Fruit fly (Drosophila melanogaster) whole organism, embryonic: Measurements from ENCODE around the gene Usp10.

ENCODE experiments used
- Sox102F ChIP-seq: fragments of 200-800 bp; sonication (Bioruptor generic); optimal IDR thresholded peaks from 2 replicates; lab custom pipeline; 2018; ENCODE audit warnings: missing biosample characterization, mild to moderate bottlenecking, missing genetic modification characterization, moderate library complexity
- luna ChIP-seq: fragments of 200-800 bp; sonication (Bioruptor generic); optimal IDR thresholded peaks from 2 replicates; lab custom pipeline; 2016; ENCODE audit warnings: missing biosample characterization, missing genetic modification characterization
- sim ChIP-seq: fragments of 200-800 bp; sonication (Bioruptor generic); IDR thresholded peaks from 2 replicates; pipeline ENCODE4 v1.3.6; 2022; ENCODE audit warnings: missing biosample characterization, missing genetic modification characterization
- tin ChIP-seq: fragments of 200-800 bp; sonication (Bioruptor generic); optimal IDR thresholded peaks from 3 replicates; lab custom pipeline; 2016; ENCODE audit warnings: missing biosample characterization, missing genetic modification characterization

DNA sequence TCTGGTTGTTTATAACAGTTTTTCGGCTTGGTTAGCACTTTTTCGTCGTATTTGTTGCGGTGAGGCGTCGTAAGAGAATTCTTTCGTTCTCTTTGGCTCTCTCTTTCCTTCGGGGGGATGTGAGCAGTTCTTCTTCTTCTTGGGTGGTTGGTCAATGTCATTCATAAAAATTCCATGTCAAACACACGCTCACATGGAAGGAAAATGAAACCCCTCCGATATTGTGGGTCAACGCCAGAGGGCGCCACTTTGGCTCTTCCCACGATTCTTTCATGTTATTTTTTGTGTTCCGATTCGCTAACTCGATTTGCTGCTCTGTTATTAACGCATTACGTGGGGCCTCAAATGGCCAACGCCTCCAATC, 11.2 kb downstream of the Usp10 start:
- no peak for TF ChIP-seq luna (GFP tag; lab: Kevin White, UChicago)
- TF ChIP-seq Sox102F (GFP tag; lab: Kevin White, UChicago): no peak
- TF ChIP-seq sim (GFP tag; lab: Robert Waterston, UW): no peak
- TF ChIP-seq tin (GFP tag; lab: Kevin White, UChicago): no peak
